Worm (Caenorhabditis elegans) whole organism, L1 larva: ENCODE measurements around the gene srlf-24.

Source experiments
- ama-1 ChIP-seq: fragments of 150-350 bp; optimal IDR thresholded peaks from 2 replicates; lab custom pipeline; 2014
- ets-5 ChIP-seq: fragments of 200-800 bp; sonication (Bioruptor generic); IDR thresholded peaks from 2 replicates; pipeline ENCODE4 v1.3.6; 2022; ENCODE audit warnings: missing genetic modification characterization, missing compliant biosample characterization
- lir-3 ChIP-seq: sonication (generic microtip); optimal IDR thresholded peaks from 2 replicates; lab custom pipeline; 2016; ENCODE audit warnings: mild to moderate bottlenecking, missing genetic modification characterization, moderate library complexity, missing compliant biosample characterization; ENCODE audit not compliant: poor library complexity
- mep-1 ChIP-seq: fragments of 150-350 bp; optimal IDR thresholded peaks from 2 replicates; lab custom pipeline; 2014; ENCODE audit warnings: missing biosample characterization, missing genetic modification characterization
- nhr-76 ChIP-seq: sonication (generic microtip); optimal IDR thresholded peaks from 2 replicates; lab custom pipeline; 2017; ENCODE audit warnings: missing biosample characterization, missing genetic modification characterization
- nhr-77 ChIP-seq: fragments of 150-350 bp; optimal IDR thresholded peaks from 2 replicates; lab custom pipeline; 2014; ENCODE audit warnings: missing biosample characterization, missing genetic modification characterization
- pqm-1 ChIP-seq: sonication (generic microtip); optimal IDR thresholded peaks from 3 replicates; lab custom pipeline; 2017; ENCODE audit warnings: missing biosample characterization, missing genetic modification characterization
- skn-1 ChIP-seq: fragments of 150-350 bp; optimal IDR thresholded peaks from 2 replicates; lab custom pipeline; 2014; ENCODE audit warnings: missing biosample characterization, missing genetic modification characterization
- unc-98 ChIP-seq: fragments of 200-800 bp; sonication (Bioruptor generic); IDR thresholded peaks from 2 replicates; pipeline ENCODE4 v1.3.6; 2022; ENCODE audit warnings: missing genetic modification characterization, missing compliant biosample characterization
- zag-1 ChIP-seq: fragments of 150-350 bp; optimal IDR thresholded peaks from 2 replicates; lab custom pipeline; 2014; ENCODE audit warnings: missing biosample characterization, missing genetic modification characterization

DNA sequence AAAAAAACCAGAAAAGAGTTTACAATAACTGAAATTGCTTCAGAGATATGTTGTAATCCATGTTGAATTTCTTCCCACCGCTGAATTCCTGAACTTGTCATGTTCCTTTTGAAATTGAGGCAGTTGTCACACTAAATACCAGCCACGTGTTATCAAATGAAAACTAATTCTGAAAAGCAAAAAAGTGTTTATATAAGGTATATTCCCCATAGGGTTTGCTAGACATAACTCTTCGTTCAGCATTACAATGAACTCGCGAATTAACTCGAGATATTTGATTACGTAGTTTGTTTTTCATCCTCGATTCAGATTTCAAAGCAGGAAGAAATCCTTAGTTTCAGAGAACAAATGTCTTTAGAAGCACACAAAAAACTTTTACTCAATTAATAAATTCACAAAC lies 5.4 kb downstream of the srlf-24 start, which contains the start of gene str-3:
- no peak for TF ChIP-seq skn-1 (tag; lab: Kevin White, UChicago)
- TF ChIP-seq ets-5 (GFP tag; lab: Robert Waterston, UW), result no peak
- no peak for TF ChIP-seq lir-3
- TF ChIP-seq mep-1 (tag; lab: Kevin White, UChicago), result no peak
- no peak for TF ChIP-seq unc-98 (GFP tag; lab: Robert Waterston, UW)
- TF ChIP-seq pqm-1, result no peak
- no peak for TF ChIP-seq zag-1 (tag; lab: Kevin White, UChicago)
- TF ChIP-seq nhr-76 (tag; lab: Kevin White, UChicago), result no peak
- no peak for TF ChIP-seq ama-1 (lab: Kevin White, UChicago)
- TF ChIP-seq nhr-77 (tag; lab: Kevin White, UChicago), result no peak
